Fruit fly (Drosophila melanogaster) whole organism, prepupa: Measurements from ENCODE around the gene CG1999.
A peak's percentile ranks its signal among the peaks of the same experiment; 100 is the strongest.

ENCODE experiments used
- Blimp-1 ChIP-seq: fragments of 200-800 bp; sonication (Bioruptor generic); optimal IDR thresholded peaks from 3 replicates; lab custom pipeline; 2017; ENCODE audit warnings: missing biosample characterization, missing genetic modification characterization, mild to moderate bottlenecking, moderate library complexity, missing genetic modification reagents
- CG10669 ChIP-seq: fragments of 200-800 bp; sonication (Bioruptor generic); optimal IDR thresholded peaks from 3 replicates; lab custom pipeline; 2018; ENCODE audit warnings: missing biosample characterization, mild to moderate bottlenecking, missing genetic modification characterization, moderate library complexity
- CG11294 ChIP-seq: fragments of 200-800 bp; sonication (Bioruptor generic); IDR thresholded peaks from 2 replicates; pipeline ENCODE4 v1.3.6; 2022; ENCODE audit warnings: missing biosample characterization, missing genetic modification characterization
- CG11902 ChIP-seq: fragments of 200-800 bp; sonication (Bioruptor generic); optimal IDR thresholded peaks from 3 replicates; lab custom pipeline; 2016; ENCODE audit warnings: missing biosample characterization, missing genetic modification characterization
- CG15336 ChIP-seq: fragments of 200-800 bp; sonication (Bioruptor generic); IDR thresholded peaks from 2 replicates; pipeline ENCODE4 v1.3.6; 2022; ENCODE audit warnings: missing biosample characterization, missing genetic modification characterization
- CG16779 ChIP-seq: fragments of 200-800 bp; sonication (Bioruptor generic); optimal IDR thresholded peaks from 3 replicates; lab custom pipeline; 2017; ENCODE audit warnings: missing biosample characterization, mild to moderate bottlenecking, missing genetic modification characterization
- CG3032 ChIP-seq: fragments of 200-800 bp; optimal IDR thresholded peaks from 2 replicates; lab custom pipeline; 2019; ENCODE audit warnings: missing biosample characterization, mild to moderate bottlenecking, missing genetic modification characterization, moderate library complexity
- CG31627 ChIP-seq: fragments of 200-800 bp; sonication (Bioruptor generic); optimal IDR thresholded peaks from 3 replicates; lab custom pipeline; 2016; ENCODE audit warnings: missing biosample characterization, missing genetic modification characterization
- CG32006 ChIP-seq: fragments of 200-800 bp; sonication (Bioruptor generic); optimal IDR thresholded peaks from 3 replicates; lab custom pipeline; 2017; ENCODE audit warnings: missing biosample characterization, mild to moderate bottlenecking, missing genetic modification characterization
- CG34406 ChIP-seq: fragments of 200-800 bp; sonication (Bioruptor generic); optimal IDR thresholded peaks from 3 replicates; lab custom pipeline; 2016; ENCODE audit warnings: missing biosample characterization, missing genetic modification characterization
- CG6854 ChIP-seq: fragments of 200-800 bp; sonication (Bioruptor generic); optimal IDR thresholded peaks from 2 replicates; lab custom pipeline; 2017; ENCODE audit warnings: missing biosample characterization, mild to moderate bottlenecking, missing genetic modification characterization
- Eip75B ChIP-seq: fragments of 200-800 bp; sonication (Bioruptor generic); optimal IDR thresholded peaks from 3 replicates; lab custom pipeline; 2016; ENCODE audit warnings: missing biosample characterization, missing genetic modification characterization
- Eip78C ChIP-seq: fragments of 200-800 bp; sonication (Bioruptor generic); peaks from one replicate; lab custom pipeline; 2016; ENCODE audit warnings: missing biosample characterization, missing genetic modification characterization
- Eip93F ChIP-seq: fragments of 200-800 bp; sonication (Bioruptor generic); optimal IDR thresholded peaks from 2 replicates; lab custom pipeline; 2016; ENCODE audit warnings: missing biosample characterization, mild to moderate bottlenecking, missing genetic modification characterization
- Ets21C ChIP-seq: fragments of 200-800 bp; sonication (Bioruptor generic); optimal IDR thresholded peaks from 3 replicates; lab custom pipeline; 2016; ENCODE audit warnings: missing biosample characterization, missing genetic modification characterization
- Ets96B ChIP-seq: fragments of 200-800 bp; optimal IDR thresholded peaks from 2 replicates; lab custom pipeline; 2019; ENCODE audit warnings: missing biosample characterization, mild to moderate bottlenecking, missing genetic modification characterization, moderate library complexity
- Gug ChIP-seq: fragments of 200-800 bp; sonication (Bioruptor generic); IDR thresholded peaks from 2 replicates; pipeline ENCODE4 v1.3.6; 2022; ENCODE audit warnings: missing biosample characterization, missing genetic modification characterization
- Hr38 ChIP-seq: sonication (Bioruptor generic); optimal IDR thresholded peaks from 2 replicates; lab custom pipeline; 2016; ENCODE audit warnings: missing biosample characterization, missing genetic modification characterization
- Hr39 ChIP-seq: fragments of 200-800 bp; sonication (Bioruptor generic); optimal IDR thresholded peaks from 2 replicates; lab custom pipeline; 2016; ENCODE audit warnings: missing biosample characterization, missing genetic modification characterization
- Hr4 ChIP-seq: fragments of 200-800 bp; sonication (Bioruptor generic); optimal IDR thresholded peaks from 3 replicates; lab custom pipeline; 2016; ENCODE audit warnings: missing biosample characterization, missing genetic modification characterization
- Lpt ChIP-seq: fragments of 200-800 bp; sonication (Bioruptor generic); optimal IDR thresholded peaks from 3 replicates; lab custom pipeline; 2016; ENCODE audit warnings: missing biosample characterization, missing genetic modification characterization
- Met ChIP-seq: fragments of 200-800 bp; sonication (Bioruptor generic); optimal IDR thresholded peaks from 3 replicates; lab custom pipeline; 2016; ENCODE audit warnings: missing biosample characterization, missing genetic modification characterization
- Smox ChIP-seq: fragments of 200-800 bp; sonication (Bioruptor generic); optimal IDR thresholded peaks from 3 replicates; lab custom pipeline; 2016; ENCODE audit warnings: missing biosample characterization, missing genetic modification characterization
- acj6 ChIP-seq: fragments of 200-800 bp; sonication (Bioruptor generic); optimal IDR thresholded peaks from 3 replicates; lab custom pipeline; 2016; ENCODE audit warnings: missing biosample characterization, missing genetic modification characterization
- cyc ChIP-seq: fragments of 200-800 bp; sonication (Bioruptor generic); optimal IDR thresholded peaks from 3 replicates; lab custom pipeline; 2016; ENCODE audit warnings: missing biosample characterization, missing genetic modification characterization
- dac ChIP-seq: fragments of 200-800 bp; sonication (Bioruptor generic); optimal IDR thresholded peaks from 2 replicates; lab custom pipeline; 2017; ENCODE audit warnings: missing biosample characterization, mild to moderate bottlenecking, missing genetic modification characterization
- dsx ChIP-seq: fragments of 200-800 bp; optimal IDR thresholded peaks from 3 replicates; lab custom pipeline; 2019; ENCODE audit warnings: missing biosample characterization, mild to moderate bottlenecking, missing genetic modification characterization, moderate library complexity; ENCODE audit not compliant: poor library complexity, severe bottlenecking
- eg ChIP-seq: fragments of 200-800 bp; sonication (Bioruptor generic); IDR thresholded peaks from 3 replicates; pipeline ENCODE4 v1.3.6; 2022; ENCODE audit warnings: missing biosample characterization, missing genetic modification characterization
- esn ChIP-seq: fragments of 200-800 bp; sonication (Bioruptor generic); optimal IDR thresholded peaks from 2 replicates; lab custom pipeline; 2016; ENCODE audit warnings: missing biosample characterization, mild to moderate bottlenecking, missing genetic modification characterization, moderate library complexity
- fkh ChIP-seq: fragments of 200-800 bp; sonication (Bioruptor generic); optimal IDR thresholded peaks from 3 replicates; lab custom pipeline; 2017; ENCODE audit warnings: missing biosample characterization, mild to moderate bottlenecking, missing genetic modification characterization, moderate library complexity
- lz ChIP-seq: fragments of 200-800 bp; sonication (Bioruptor generic); optimal IDR thresholded peaks from 3 replicates; lab custom pipeline; 2016; ENCODE audit warnings: missing biosample characterization, missing genetic modification characterization
- net ChIP-seq: fragments of 200-800 bp; sonication (Bioruptor generic); optimal IDR thresholded peaks from 3 replicates; lab custom pipeline; 2016; ENCODE audit warnings: missing biosample characterization, missing genetic modification characterization
- pdm3 ChIP-seq: fragments of 200-800 bp; sonication (Bioruptor generic); optimal IDR thresholded peaks from 3 replicates; lab custom pipeline; 2016; ENCODE audit warnings: missing biosample characterization, missing genetic modification characterization
- salr ChIP-seq, 2 experiments: fragments of 200-800 bp; sonication (Bioruptor generic); optimal IDR thresholded peaks; 3 replicates each; lab custom pipeline; 2016 to 2018; ENCODE audit warnings: missing biosample characterization in 2 of 2, missing genetic modification characterization in 2 of 2, mild to moderate bottlenecking in 1 of 2
- spab ChIP-seq: fragments of 200-800 bp; sonication (Bioruptor generic); optimal IDR thresholded peaks from 2 replicates; lab custom pipeline; 2017; ENCODE audit warnings: missing biosample characterization, mild to moderate bottlenecking, missing genetic modification characterization, missing genetic modification reagents
- topi ChIP-seq: fragments of 200-800 bp; sonication (Bioruptor generic); optimal IDR thresholded peaks from 3 replicates; lab custom pipeline; 2016; ENCODE audit warnings: missing biosample characterization, missing genetic modification characterization
- vri ChIP-seq: fragments of 200-800 bp; sonication (Bioruptor generic); optimal IDR thresholded peaks from 3 replicates; lab custom pipeline; 2016; ENCODE audit warnings: missing biosample characterization, mild to moderate bottlenecking, missing genetic modification characterization

CG1999 gene

dm6 chrX:7319053-7319702 lies 39.4 kb upstream of the CG1999 start (continued):
- TF ChIP-seq Eip93F (GFP tag; lab: Kevin White, UChicago): no peak
- peak; percentile 76 to 88 for TF ChIP-seq salr (GFP tag; optimal IDR thresholded peaks at IDR 0.05; lab: Kevin White, UChicago)
- TF ChIP-seq Ets21C: peak; percentile 75
- TF ChIP-seq Smox (GFP tag; lab: Kevin White, UChicago): peak; percentile 90
- TF ChIP-seq CG34406: peak; percentile 81
- TF ChIP-seq acj6 (GFP tag; lab: Kevin White, UChicago): peak; percentile 88
- TF ChIP-seq CG31627 (GFP tag; lab: Kevin White, UChicago): peak; percentile 89
- TF ChIP-seq CG15336 (GFP tag; lab: Robert Waterston, UW): peak; percentile 84
- peak; percentile 37 for TF ChIP-seq Blimp-1
- peak; percentile 67 for TF ChIP-seq Gug (GFP tag; lab: Robert Waterston, UW)
- peak; percentile 89 for TF ChIP-seq Hr39 (GFP tag; lab: Kevin White, UChicago)
- TF ChIP-seq vri (GFP tag; lab: Kevin White, UChicago): peak; percentile 65
- TF ChIP-seq spab (GFP tag; lab: Kevin White, UChicago): peak; percentile 75
- TF ChIP-seq Lpt (GFP tag; lab: Kevin White, UChicago): peak; percentile 59
- TF ChIP-seq CG3032 (tag; lab: Kevin White, UChicago): peak; percentile 86
- peak; percentile 86 for TF ChIP-seq cyc (GFP tag; lab: Kevin White, UChicago)
- peak; percentile 66 for TF ChIP-seq eg (GFP tag; lab: Robert Waterston, UW)
- no peak for TF ChIP-seq Hr38 (GFP tag; lab: Kevin White, UChicago)
- peak; percentile 62 for TF ChIP-seq CG16779 (tag; lab: Kevin White, UChicago)

- TF ChIP-seq CG11902 (GFP tag; lab: Kevin White, UChicago): no peak
- no peak for TF ChIP-seq Eip75B (GFP tag; lab: Kevin White, UChicago)
- no peak for TF ChIP-seq CG34406
- no peak for TF ChIP-seq Eip93F (GFP tag; lab: Kevin White, UChicago)
- TF ChIP-seq cyc (GFP tag; lab: Kevin White, UChicago): no peak
These were observed 38.9 kb upstream of the CG1999 start for dm6 chrX:7319703-7320088.

dm6 chrX:7320455-7321224 lies 38.0 kb upstream of the CG1999 start:
- TF ChIP-seq CG15336 (GFP tag; lab: Robert Waterston, UW) (0 out of 2 replicates have a peak, but pooled peaks have one; percentile 7), Met (no peak), CG6854 (GFP tag; lab: Kevin White, UChicago) (no peak), fkh (GFP tag; lab: Kevin White, UChicago) (peak; percentile 10), lz (GFP tag; lab: Kevin White, UChicago) (no peak)
- TF ChIP-seq, all 60 proteins: peak for 2

- no peak for TF ChIP-seq Hr4
- peak; percentile 3 for TF ChIP-seq fkh (GFP tag; lab: Kevin White, UChicago)
- no peak for TF ChIP-seq spab (GFP tag; lab: Kevin White, UChicago)
- TF ChIP-seq, all 60 proteins: peak for 1
These were observed 36.8 kb upstream of the CG1999 start for dm6 chrX:7321829-7322228.

- TF ChIP-seq spab (GFP tag; lab: Kevin White, UChicago) (no peak), net (no peak), Smox (GFP tag; lab: Kevin White, UChicago) (no peak), Ets96B (no peak), cyc (GFP tag; lab: Kevin White, UChicago) (peak; percentile 33), Lpt (GFP tag; lab: Kevin White, UChicago) (no peak), CG11902 (GFP tag; lab: Kevin White, UChicago) (no peak), topi (no peak), Eip75B (GFP tag; lab: Kevin White, UChicago) (no peak), Hr38 (GFP tag; lab: Kevin White, UChicago) (no peak), CG10669 (GFP tag; lab: Kevin White, UChicago) (no peak), esn (no peak), fkh (GFP tag; lab: Kevin White, UChicago) (peak; percentile 28), Hr39 (GFP tag; lab: Kevin White, UChicago) (peak; percentile 14), dsx (GFP tag; lab: Kevin White, UChicago) (no peak), CG11294 (no peak), Eip78C (GFP tag; lab: Kevin White, UChicago) (peak; percentile 20), acj6 (GFP tag; lab: Kevin White, UChicago) (no peak), CG32006 (GFP tag; lab: Kevin White, UChicago) (no peak), pdm3 (GFP tag; lab: Kevin White, UChicago) (no peak), CG16779 (tag; lab: Kevin White, UChicago) (no peak), dac (GFP tag; lab: Kevin White, UChicago) (no peak)
These were observed 34.7 kb upstream of the CG1999 start, which contains the start of the genes Atg5 and Dok for dm6 chrX:7323649-7324511. Gene Atg5, minus strand, starts transcription at chrX:7323770. Gene Dok, plus strand, starts transcription at chrX:7324214.
